Fruit fly (Drosophila melanogaster) whole organism, embryonic: ENCODE data around the gene dnc.

ENCODE experiments used
- Atf-2 ChIP-seq: fragments of 200-800 bp; sonication (Bioruptor generic); optimal IDR thresholded peaks from 2 replicates; lab custom pipeline; 2016; ENCODE audit warnings: missing biosample characterization, missing genetic modification characterization
- Atf6 ChIP-seq: fragments of 200-800 bp; sonication (Bioruptor generic); IDR thresholded peaks from 2 replicates; pipeline ENCODE4 v1.3.6; 2022; ENCODE audit warnings: missing biosample characterization, missing genetic modification characterization
- CG10366 ChIP-seq: fragments of 200-800 bp; sonication (Bioruptor generic); IDR thresholded peaks from 2 replicates; pipeline ENCODE4 v1.3.6; 2022; ENCODE audit warnings: missing biosample characterization, missing genetic modification characterization
- CG10462 ChIP-seq: fragments of 200-800 bp; sonication (Bioruptor generic); optimal IDR thresholded peaks from 2 replicates; lab custom pipeline; 2016; ENCODE audit warnings: missing biosample characterization, missing genetic modification characterization
- CG12659 ChIP-seq: fragments of 200-800 bp; sonication (Bioruptor generic); optimal IDR thresholded peaks from 3 replicates; lab custom pipeline; 2017; ENCODE audit warnings: mild to moderate bottlenecking, missing biosample characterization, missing genetic modification reagents, missing genetic modification characterization
- CG14860 ChIP-seq: fragments of 200-800 bp; sonication (Bioruptor generic); IDR thresholded peaks from 3 replicates; pipeline ENCODE4 v1.3.6; 2022; ENCODE audit warnings: missing biosample characterization, missing genetic modification characterization; ENCODE audit not compliant: partially characterized antibody
- CG15011 ChIP-seq: fragments of 200-800 bp; sonication (Bioruptor generic); optimal IDR thresholded peaks from 3 replicates; lab custom pipeline; 2018; ENCODE audit warnings: missing biosample characterization, mild to moderate bottlenecking, missing genetic modification characterization
- CG15073 ChIP-seq: fragments of 200-800 bp; sonication (Bioruptor generic); optimal IDR thresholded peaks from 2 replicates; lab custom pipeline; 2016; ENCODE audit warnings: missing biosample characterization, missing genetic modification characterization
- CG1647 ChIP-seq: fragments of 200-800 bp; sonication (Bioruptor generic); optimal IDR thresholded peaks from 3 replicates; lab custom pipeline; 2016; ENCODE audit warnings: missing biosample characterization, missing genetic modification characterization
- CG16779 ChIP-seq: fragments of 200-800 bp; sonication (Bioruptor generic); IDR thresholded peaks from 2 replicates; pipeline ENCODE4 v1.3.6; 2022; ENCODE audit warnings: missing biosample characterization, missing genetic modification characterization
- CG17568 ChIP-seq: fragments of 200-800 bp; sonication (Bioruptor generic); optimal IDR thresholded peaks from 2 replicates; lab custom pipeline; 2018; ENCODE audit warnings: missing biosample characterization, mild to moderate bottlenecking, missing genetic modification characterization, moderate library complexity
- CG18476 ChIP-seq: fragments of 200-800 bp; sonication (Bioruptor generic); optimal IDR thresholded peaks from 2 replicates; lab custom pipeline; 2016; ENCODE audit warnings: missing biosample characterization, mild to moderate bottlenecking, missing genetic modification characterization
- CG18619 ChIP-seq: fragments of 200-800 bp; sonication (Bioruptor generic); optimal IDR thresholded peaks from 3 replicates; lab custom pipeline; 2017; ENCODE audit warnings: missing biosample characterization, mild to moderate bottlenecking, missing genetic modification characterization
- CG30020 ChIP-seq: fragments of 200-800 bp; optimal IDR thresholded peaks from 2 replicates; lab custom pipeline; 2019; ENCODE audit warnings: missing biosample characterization, mild to moderate bottlenecking, missing genetic modification characterization, moderate library complexity
- CG31441 ChIP-seq: fragments of 200-800 bp; sonication (Bioruptor generic); IDR thresholded peaks from 2 replicates; pipeline ENCODE4 v1.3.6; 2022; ENCODE audit warnings: missing biosample characterization, missing genetic modification characterization
- CG3163 ChIP-seq: fragments of 200-800 bp; sonication (Bioruptor generic); optimal IDR thresholded peaks from 3 replicates; lab custom pipeline; 2016; ENCODE audit warnings: missing biosample characterization, missing genetic modification characterization
- CG3281 ChIP-seq: fragments of 200-800 bp; sonication (Bioruptor generic); optimal IDR thresholded peaks from 3 replicates; lab custom pipeline; 2017; ENCODE audit warnings: missing biosample characterization, mild to moderate bottlenecking, missing genetic modification characterization
- CG6854 ChIP-seq: fragments of 200-800 bp; sonication (Bioruptor generic); optimal IDR thresholded peaks from 3 replicates; lab custom pipeline; 2017; ENCODE audit warnings: missing biosample characterization, mild to moderate bottlenecking, missing genetic modification characterization
- CG7786 ChIP-seq: fragments of 200-800 bp; sonication (Bioruptor generic); optimal IDR thresholded peaks from 2 replicates; lab custom pipeline; 2016; ENCODE audit warnings: missing biosample characterization, missing genetic modification characterization
- CG7839 ChIP-seq: fragments of 200-800 bp; sonication (Bioruptor generic); optimal IDR thresholded peaks from 3 replicates; lab custom pipeline; 2018; ENCODE audit warnings: missing biosample characterization, mild to moderate bottlenecking, missing genetic modification characterization, moderate library complexity
- CG8281 ChIP-seq: fragments of 200-800 bp; sonication (Bioruptor generic); optimal IDR thresholded peaks from 2 replicates; lab custom pipeline; 2018; ENCODE audit warnings: missing biosample characterization, mild to moderate bottlenecking, missing genetic modification characterization, moderate library complexity
- D19A ChIP-seq: fragments of 200-800 bp; optimal IDR thresholded peaks from 3 replicates; lab custom pipeline; 2019; ENCODE audit warnings: missing biosample characterization, mild to moderate bottlenecking, missing genetic modification characterization, moderate library complexity
- Doc3 ChIP-seq: fragments of 200-800 bp; sonication (Bioruptor generic); IDR thresholded peaks from 3 replicates; pipeline ENCODE4 v1.3.6; 2022; ENCODE audit warnings: missing biosample characterization, missing genetic modification characterization; ENCODE audit not compliant: partially characterized antibody
- HLHmδ ChIP-seq: fragments of 200-800 bp; sonication (Bioruptor generic); optimal IDR thresholded peaks from 2 replicates; lab custom pipeline; 2018; ENCODE audit warnings: missing biosample characterization, mild to moderate bottlenecking, missing genetic modification characterization, moderate library complexity
- Hmr ChIP-seq: fragments of 200-800 bp; sonication (Bioruptor generic); optimal IDR thresholded peaks from 3 replicates; lab custom pipeline; 2017; ENCODE audit warnings: mild to moderate bottlenecking, missing biosample characterization, missing genetic modification reagents, missing genetic modification characterization
- Hr3 ChIP-seq: fragments of 200-800 bp; sonication (Bioruptor generic); optimal IDR thresholded peaks from 3 replicates; lab custom pipeline; 2016; ENCODE audit warnings: missing biosample characterization, missing genetic modification characterization
- Hsf ChIP-seq: fragments of 200-800 bp; sonication (Bioruptor generic); optimal IDR thresholded peaks from 3 replicates; lab custom pipeline; 2016; ENCODE audit warnings: missing biosample characterization, missing genetic modification characterization
- Jarid2 ChIP-seq: fragments of 200-800 bp; sonication (Bioruptor generic); optimal IDR thresholded peaks from 3 replicates; lab custom pipeline; 2017; ENCODE audit warnings: mild to moderate bottlenecking, missing biosample characterization, missing genetic modification reagents, missing genetic modification characterization
- Lpt ChIP-seq: fragments of >200 bp; optimal IDR thresholded peaks from 2 replicates; lab custom pipeline; 2018; ENCODE audit warnings: missing biosample characterization, missing genetic modification characterization
- Ravus ChIP-seq: fragments of 200-800 bp; sonication (Bioruptor generic); IDR thresholded peaks from 2 replicates; pipeline ENCODE4 v1.3.6; 2022; ENCODE audit warnings: missing biosample characterization, missing genetic modification characterization
- Sox100B ChIP-seq: fragments of 200-800 bp; sonication (Bioruptor generic); optimal IDR thresholded peaks from 3 replicates; lab custom pipeline; 2018; ENCODE audit warnings: missing biosample characterization, mild to moderate bottlenecking, missing genetic modification characterization
- Ssrp ChIP-seq: fragments of 200-800 bp; sonication (Bioruptor generic); optimal IDR thresholded peaks from 2 replicates; lab custom pipeline; 2018; ENCODE audit warnings: missing biosample characterization, mild to moderate bottlenecking, missing genetic modification characterization, moderate library complexity
- ash1 ChIP-seq: fragments of 200-800 bp; sonication (Bioruptor generic); optimal IDR thresholded peaks from 2 replicates; lab custom pipeline; 2018; ENCODE audit warnings: missing biosample characterization, mild to moderate bottlenecking, missing genetic modification characterization
- ato ChIP-seq: fragments of 200-800 bp; sonication (Bioruptor generic); IDR thresholded peaks from 2 replicates; pipeline ENCODE4 v1.3.6; 2022; ENCODE audit warnings: missing biosample characterization, missing genetic modification characterization; ENCODE audit not compliant: partially characterized antibody
- bbx ChIP-seq: fragments of 200-800 bp; sonication (Bioruptor generic); IDR thresholded peaks from 2 replicates; pipeline ENCODE4 v1.3.6; 2022; ENCODE audit warnings: missing biosample characterization, missing genetic modification characterization; ENCODE audit not compliant: partially characterized antibody
- chn ChIP-seq: fragments of 200-800 bp; sonication (Bioruptor generic); optimal IDR thresholded peaks from 2 replicates; lab custom pipeline; 2016; ENCODE audit warnings: missing biosample characterization, missing genetic modification characterization
- corto ChIP-seq: fragments of 200-800 bp; sonication (Bioruptor generic); optimal IDR thresholded peaks from 2 replicates; lab custom pipeline; 2016; ENCODE audit warnings: missing biosample characterization, mild to moderate bottlenecking, missing genetic modification characterization, moderate library complexity
- dan ChIP-seq: fragments of 200-800 bp; sonication (Bioruptor generic); IDR thresholded peaks from 2 replicates; pipeline ENCODE4 v1.3.6; 2022; ENCODE audit warnings: missing biosample characterization, missing genetic modification characterization
- dysf ChIP-seq: fragments of 200-800 bp; sonication (Bioruptor generic); IDR thresholded peaks from 3 replicates; pipeline ENCODE4 v1.3.6; 2022; ENCODE audit warnings: missing biosample characterization, missing genetic modification characterization
- gt ChIP-seq: fragments of 200-800 bp; sonication (Bioruptor generic); IDR thresholded peaks from 2 replicates; pipeline ENCODE4 v1.3.6; 2022; ENCODE audit warnings: missing biosample characterization, missing genetic modification characterization
- klu ChIP-seq: fragments of 200-800 bp; sonication (Bioruptor generic); IDR thresholded peaks from 2 replicates; pipeline ENCODE4 v1.3.6; 2022; ENCODE audit warnings: missing biosample characterization, missing genetic modification characterization
- knrl ChIP-seq: fragments of 200-800 bp; sonication (Bioruptor generic); IDR thresholded peaks from 3 replicates; pipeline ENCODE4 v1.3.6; 2022; ENCODE audit warnings: missing biosample characterization, missing genetic modification characterization; ENCODE audit not compliant: partially characterized antibody
- lola ChIP-seq, 3 experiments: fragments of >200 bp in 2 of 3; fragments of 200-800 bp in 1 of 3; sonication (Bioruptor generic) in 1 of 3; optimal IDR thresholded peaks; 2 replicates each; lab custom pipeline; 2017 to 2019; ENCODE audit warnings: missing biosample characterization in 3 of 3, missing genetic modification characterization in 3 of 3, mild to moderate bottlenecking in 1 of 3, moderate library complexity in 1 of 3
- pros ChIP-seq: fragments of 200-800 bp; sonication (Bioruptor generic); optimal IDR thresholded peaks from 3 replicates; lab custom pipeline; 2019; ENCODE audit warnings: missing biosample characterization, mild to moderate bottlenecking, missing genetic modification characterization, moderate library complexity
- ro ChIP-seq: fragments of 200-800 bp; sonication (Bioruptor generic); IDR thresholded peaks from 2 replicates; pipeline ENCODE4 v1.3.6; 2022; ENCODE audit warnings: missing biosample characterization, missing genetic modification characterization
- sna ChIP-seq: fragments of 200-800 bp; sonication (Bioruptor generic); IDR thresholded peaks from 2 replicates; pipeline ENCODE4 v1.3.6; 2022; ENCODE audit warnings: missing biosample characterization, missing genetic modification characterization; ENCODE audit not compliant: partially characterized antibody
- tna ChIP-seq: fragments of 200-800 bp; sonication (Bioruptor generic); IDR thresholded peaks from 2 replicates; pipeline ENCODE4 v1.3.6; 2022; ENCODE audit warnings: missing biosample characterization, missing genetic modification characterization; ENCODE audit not compliant: partially characterized antibody
- unc-4 ChIP-seq: fragments of 200-800 bp; sonication (Bioruptor generic); IDR thresholded peaks from 2 replicates; pipeline ENCODE4 v1.3.6; 2022; ENCODE audit warnings: missing biosample characterization, missing genetic modification characterization; ENCODE audit not compliant: partially characterized antibody
- vfl ChIP-seq: fragments of 200-800 bp; sonication (Bioruptor generic); optimal IDR thresholded peaks from 2 replicates; lab custom pipeline; 2016; ENCODE audit warnings: missing biosample characterization, missing genetic modification characterization
- yki ChIP-seq: fragments of >200 bp; optimal IDR thresholded peaks from 3 replicates; lab custom pipeline; 2018
- zfh1 ChIP-seq: fragments of 200-800 bp; sonication (Bioruptor generic); IDR thresholded peaks from 3 replicates; pipeline ENCODE4 v1.3.6; 2022; ENCODE audit warnings: missing biosample characterization, missing genetic modification characterization

dnc gene

DNA sequence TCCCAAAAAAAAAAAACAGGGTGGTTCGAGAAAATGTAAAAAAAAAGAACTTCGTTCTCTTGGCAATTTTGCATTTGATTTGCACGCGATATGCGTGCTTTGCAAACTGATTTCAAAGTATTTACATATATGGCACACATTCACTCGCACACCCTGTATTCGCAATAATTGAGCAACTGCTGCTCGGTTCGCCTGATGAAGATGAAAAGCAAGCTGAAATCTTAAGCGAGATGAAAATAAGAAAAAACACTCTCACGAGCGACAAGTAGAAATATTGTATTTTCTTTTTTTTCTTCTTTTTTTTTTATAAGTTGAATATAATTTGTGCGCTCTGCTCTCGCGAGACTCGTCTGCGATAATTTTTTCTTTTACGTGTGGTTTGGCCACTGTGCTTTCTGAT, 152.7 kb downstream of the dnc start (continued):
- TF ChIP-seq ash1 (GFP tag; lab: Kevin White, UChicago) (no peak), Ravus (GFP tag; lab: Robert Waterston, UW) (peak; percentile 44), Doc3 (GFP tag; lab: Robert Waterston, UW) (no peak), CG10366 (GFP tag; lab: Robert Waterston, UW) (peak; percentile 89), HLHmδ (GFP tag; lab: Kevin White, UChicago) (no peak), zfh1 (peak; percentile 61; the same call in 2 of the 3 replicates), CG7786 (GFP tag; lab: Kevin White, UChicago) (peak; percentile 70), Hr3 (GFP tag; lab: Kevin White, UChicago) (peak; percentile 31), Sox100B (GFP tag; lab: Kevin White, UChicago) (peak; percentile 58), bbx (GFP tag; lab: Robert Waterston, UW) (no peak), klu (GFP tag; lab: Robert Waterston, UW) (peak; percentile 39; the same call in 1 of the 2 replicates), CG15073 (no peak), corto (GFP tag; lab: Kevin White, UChicago) (no peak), Hmr (GFP tag; lab: Kevin White, UChicago) (peak; percentile 84), CG17568 (GFP tag; lab: Kevin White, UChicago) (peak; percentile 57), tna (GFP tag; lab: Robert Waterston, UW) (no peak), vfl (GFP tag; lab: Kevin White, UChicago) (no peak), CG6854 (GFP tag; lab: Kevin White, UChicago) (peak; percentile 74), CG15011 (GFP tag; lab: Kevin White, UChicago) (peak; percentile 30), CG1647 (GFP tag; lab: Kevin White, UChicago) (peak; percentile 56), CG8281 (tag; lab: Kevin White, UChicago) (peak; percentile 51), gt (GFP tag; lab: Robert Waterston, UW) (no peak), Atf-2 (peak; percentile 36), Hsf (GFP tag; lab: Kevin White, UChicago) (peak; percentile 71), CG16779 (GFP tag; lab: Robert Waterston, UW) (0 out of 2 replicates have a peak, but pooled peaks have one; percentile 48), dysf (peak; percentile 87), D19A (tag; lab: Kevin White, UChicago) (peak; percentile 25), unc-4 (GFP tag; lab: Robert Waterston, UW) (no peak), lola (GFP tag; optimal IDR thresholded peaks at IDR 0.05; lab: Kevin White, UChicago) (no peak), CG7839 (tag; lab: Kevin White, UChicago) (peak; percentile 75), CG3281 (GFP tag; lab: Kevin White, UChicago) (peak; percentile 80), CG18619 (GFP tag; lab: Kevin White, UChicago) (peak; percentile 70), ato (no peak), Lpt (no peak), pros (GFP tag; lab: Kevin White, UChicago) (no peak), dan (GFP tag; lab: Robert Waterston, UW) (no peak), CG31441 (GFP tag; lab: Robert Waterston, UW) (peak; percentile 69), Atf6 (peak; percentile 83), CG14860 (GFP tag; lab: Robert Waterston, UW) (no peak), CG30020 (tag; lab: Kevin White, UChicago) (no peak), chn (peak; percentile 60), CG12659 (GFP tag; lab: Kevin White, UChicago) (peak; percentile 75), CG3163 (peak; percentile 25), ro (GFP tag; lab: Robert Waterston, UW) (no peak), yki (no peak), knrl (GFP tag; lab: Robert Waterston, UW) (no peak), CG10462 (GFP tag; lab: Kevin White, UChicago) (no peak), CG18476 (GFP tag; lab: Kevin White, UChicago) (no peak), Jarid2 (peak; percentile 32), Ssrp (tag; lab: Kevin White, UChicago) (peak; percentile 37), sna (GFP tag; lab: Robert Waterston, UW) (no peak)
